Fruit fly (Drosophila melanogaster) whole organism, embryonic: Measurements from ENCODE around the gene Ublcp1.

ENCODE experiments used
- Aef1 ChIP-seq: fragments of 200-800 bp; sonication (Bioruptor generic); IDR thresholded peaks from 3 replicates; pipeline ENCODE4 v1.3.6; 2022; ENCODE audit warnings: missing biosample characterization, missing genetic modification characterization
- BtbVII ChIP-seq: fragments of 200-800 bp; sonication (Bioruptor generic); optimal IDR thresholded peaks from 3 replicates; lab custom pipeline; 2017; ENCODE audit warnings: missing biosample characterization, mild to moderate bottlenecking, missing genetic modification characterization
- CG11695 ChIP-seq: fragments of 200-800 bp; sonication (Bioruptor generic); IDR thresholded peaks from 3 replicates; pipeline ENCODE4 v1.3.6; 2022; ENCODE audit warnings: missing biosample characterization, missing genetic modification characterization
- CG12219 ChIP-seq: fragments of 200-800 bp; sonication (Bioruptor generic); optimal IDR thresholded peaks from 3 replicates; lab custom pipeline; 2018; ENCODE audit warnings: missing biosample characterization, mild to moderate bottlenecking, missing genetic modification characterization
- CG14965 ChIP-seq: fragments of 200-800 bp; sonication (Bioruptor generic); optimal IDR thresholded peaks from 2 replicates; lab custom pipeline; 2016; ENCODE audit warnings: missing biosample characterization, missing genetic modification characterization, borderline replicate concordance
- CG15073 ChIP-seq: fragments of 200-800 bp; sonication (Bioruptor generic); optimal IDR thresholded peaks from 2 replicates; lab custom pipeline; 2016; ENCODE audit warnings: missing biosample characterization, missing genetic modification characterization
- CG15269 ChIP-seq: fragments of 200-800 bp; sonication (Bioruptor generic); optimal IDR thresholded peaks from 2 replicates; lab custom pipeline; 2018; ENCODE audit warnings: missing biosample characterization, mild to moderate bottlenecking, missing genetic modification characterization, moderate library complexity
- CG1603 ChIP-seq: fragments of 200-800 bp; sonication (Bioruptor generic); optimal IDR thresholded peaks from 2 replicates; lab custom pipeline; 2019; ENCODE audit warnings: missing biosample characterization, mild to moderate bottlenecking, missing genetic modification characterization, moderate library complexity
- CG17385 ChIP-seq: fragments of 200-800 bp; sonication (Bioruptor generic); optimal IDR thresholded peaks from 3 replicates; lab custom pipeline; 2018; ENCODE audit warnings: missing biosample characterization, mild to moderate bottlenecking, missing genetic modification characterization
- CG17612 ChIP-seq: fragments of 200-800 bp; sonication (Bioruptor generic); IDR thresholded peaks from 2 replicates; pipeline ENCODE4 v1.3.6; 2022; ENCODE audit warnings: missing biosample characterization, missing genetic modification characterization
- CG18262 ChIP-seq: fragments of 200-800 bp; optimal IDR thresholded peaks from 3 replicates; lab custom pipeline; 2019; ENCODE audit warnings: missing biosample characterization, mild to moderate bottlenecking, missing genetic modification characterization, moderate library complexity
- CG2129 ChIP-seq: fragments of 200-800 bp; sonication (Bioruptor generic); IDR thresholded peaks from 2 replicates; pipeline ENCODE4 v1.3.6; 2022; ENCODE audit warnings: missing biosample characterization, missing genetic modification characterization; ENCODE audit not compliant: partially characterized antibody
- CG3163 ChIP-seq: fragments of 200-800 bp; sonication (Bioruptor generic); optimal IDR thresholded peaks from 3 replicates; lab custom pipeline; 2016; ENCODE audit warnings: missing biosample characterization, missing genetic modification characterization
- CG34422 ChIP-seq: fragments of 200-800 bp; sonication (Bioruptor generic); IDR thresholded peaks from 3 replicates; pipeline ENCODE4 v1.3.6; 2022; ENCODE audit warnings: missing biosample characterization, missing genetic modification characterization
- CG6683 ChIP-seq: fragments of 200-800 bp; sonication (Bioruptor generic); optimal IDR thresholded peaks from 2 replicates; lab custom pipeline; 2017; ENCODE audit warnings: missing biosample characterization, mild to moderate bottlenecking, missing genetic modification characterization, missing genetic modification reagents
- CG7372 ChIP-seq: fragments of 200-800 bp; sonication (Bioruptor generic); IDR thresholded peaks from 2 replicates; pipeline ENCODE4 v1.3.6; 2022; ENCODE audit warnings: missing biosample characterization, missing genetic modification characterization
- CG9215 ChIP-seq: fragments of 200-800 bp; sonication (Bioruptor generic); IDR thresholded peaks from 2 replicates; pipeline ENCODE4 v1.3.6; 2022; ENCODE audit warnings: missing biosample characterization, missing genetic modification characterization
- CG9437 ChIP-seq: fragments of 200-800 bp; sonication (Bioruptor generic); optimal IDR thresholded peaks from 2 replicates; lab custom pipeline; 2018; ENCODE audit warnings: missing biosample characterization, mild to moderate bottlenecking, missing genetic modification characterization
- CkIIα-i1 ChIP-seq: fragments of 200-800 bp; sonication (Bioruptor generic); IDR thresholded peaks from 2 replicates; pipeline ENCODE4 v1.3.6; 2022; ENCODE audit warnings: missing biosample characterization, missing genetic modification characterization
- CoRest ChIP-seq: fragments of 200-800 bp; sonication (Bioruptor generic); optimal IDR thresholded peaks from 3 replicates; lab custom pipeline; 2018; ENCODE audit warnings: missing biosample characterization, mild to moderate bottlenecking, missing genetic modification characterization, moderate library complexity
- Dref ChIP-seq: fragments of 200-800 bp; sonication (Bioruptor generic); IDR thresholded peaks from 2 replicates; pipeline ENCODE4 v1.3.6; 2022; ENCODE audit warnings: missing biosample characterization, missing genetic modification characterization
- E2f1 ChIP-seq: fragments of 200-800 bp; sonication (Bioruptor generic); IDR thresholded peaks from 2 replicates; pipeline ENCODE4 v1.3.6; 2022; ENCODE audit warnings: missing biosample characterization, missing genetic modification characterization
- HLH3B ChIP-seq: fragments of 200-800 bp; sonication (Bioruptor generic); IDR thresholded peaks from 2 replicates; pipeline ENCODE4 v1.3.6; 2022; ENCODE audit warnings: missing biosample characterization, missing genetic modification characterization
- Hand ChIP-seq: fragments of 200-800 bp; sonication (Bioruptor generic); optimal IDR thresholded peaks from 2 replicates; lab custom pipeline; 2017; ENCODE audit warnings: mild to moderate bottlenecking, missing biosample characterization, missing genetic modification reagents, missing genetic modification characterization
- HmgD ChIP-seq: fragments of 200-800 bp; sonication (Bioruptor generic); optimal IDR thresholded peaks from 3 replicates; lab custom pipeline; 2016; ENCODE audit warnings: missing biosample characterization, missing genetic modification characterization
- Kr ChIP-seq: fragments of 200-800 bp; sonication (Bioruptor generic); optimal IDR thresholded peaks from 2 replicates; lab custom pipeline; 2017; ENCODE audit warnings: missing biosample characterization, mild to moderate bottlenecking, missing genetic modification characterization
- Myb ChIP-seq: fragments of 200-800 bp; sonication (Bioruptor generic); optimal IDR thresholded peaks from 2 replicates; lab custom pipeline; 2016; ENCODE audit warnings: missing biosample characterization, missing genetic modification characterization
- NC2α ChIP-seq: fragments of 200-800 bp; sonication (Bioruptor generic); optimal IDR thresholded peaks from 2 replicates; lab custom pipeline; 2016; ENCODE audit warnings: missing biosample characterization, missing genetic modification characterization
- Poxn ChIP-seq: fragments of 200-800 bp; sonication (Bioruptor generic); IDR thresholded peaks from 2 replicates; pipeline ENCODE4 v1.3.6; 2022; ENCODE audit warnings: missing biosample characterization, missing genetic modification characterization
- Side ChIP-seq: fragments of 200-800 bp; sonication (Bioruptor generic); optimal IDR thresholded peaks from 2 replicates; lab custom pipeline; 2016; ENCODE audit warnings: missing biosample characterization, missing genetic modification characterization
- Spps ChIP-seq: fragments of 200-800 bp; sonication (Bioruptor generic); optimal IDR thresholded peaks from 2 replicates; lab custom pipeline; 2018; ENCODE audit warnings: missing biosample characterization, mild to moderate bottlenecking, missing genetic modification characterization
- ara ChIP-seq: fragments of 200-800 bp; sonication (Bioruptor generic); IDR thresholded peaks from 2 replicates; pipeline ENCODE4 v1.3.6; 2022; ENCODE audit warnings: missing biosample characterization, missing genetic modification characterization
- ash1 ChIP-seq: fragments of 200-800 bp; sonication (Bioruptor generic); optimal IDR thresholded peaks from 2 replicates; lab custom pipeline; 2018; ENCODE audit warnings: missing biosample characterization, mild to moderate bottlenecking, missing genetic modification characterization
- bab2 ChIP-seq: fragments of 200-800 bp; sonication (Bioruptor generic); optimal IDR thresholded peaks from 2 replicates; lab custom pipeline; 2016; ENCODE audit warnings: missing biosample characterization, missing genetic modification characterization
- bsh ChIP-seq, 2 experiments: fragments of 200-800 bp; sonication (Bioruptor generic); optimal IDR thresholded peaks; 2 replicates each; lab custom pipeline; 2017 to 2018; ENCODE audit warnings: mild to moderate bottlenecking in 2 of 2, missing biosample characterization in 2 of 2, missing genetic modification characterization in 2 of 2, moderate library complexity in 1 of 2
- cg ChIP-seq: fragments of 200-800 bp; sonication (Bioruptor generic); optimal IDR thresholded peaks from 3 replicates; lab custom pipeline; 2019; ENCODE audit warnings: missing biosample characterization, mild to moderate bottlenecking, missing genetic modification characterization, moderate library complexity
- chinmo ChIP-seq: fragments of 200-800 bp; sonication (Bioruptor generic); IDR thresholded peaks from 4 replicates; pipeline ENCODE4 v1.3.6; 2022; ENCODE audit warnings: missing biosample characterization, missing genetic modification characterization; ENCODE audit not compliant: partially characterized antibody
- cwo ChIP-seq: fragments of 200-800 bp; sonication (Bioruptor generic); optimal IDR thresholded peaks from 3 replicates; lab custom pipeline; 2017; ENCODE audit warnings: missing biosample characterization, missing genetic modification characterization, mild to moderate bottlenecking, moderate library complexity, missing genetic modification reagents
- dysf ChIP-seq: fragments of 200-800 bp; sonication (Bioruptor generic); IDR thresholded peaks from 3 replicates; pipeline ENCODE4 v1.3.6; 2022; ENCODE audit warnings: missing biosample characterization, missing genetic modification characterization
- emc ChIP-seq: fragments of 200-800 bp; sonication (Bioruptor generic); optimal IDR thresholded peaks from 2 replicates; lab custom pipeline; 2016; ENCODE audit warnings: missing biosample characterization, missing genetic modification characterization
- gcm2 ChIP-seq: fragments of 200-800 bp; sonication (Bioruptor generic); optimal IDR thresholded peaks from 2 replicates; lab custom pipeline; 2016; ENCODE audit warnings: missing biosample characterization, missing genetic modification characterization
- gem ChIP-seq: fragments of 200-800 bp; sonication (Bioruptor generic); optimal IDR thresholded peaks from 2 replicates; lab custom pipeline; 2019; ENCODE audit warnings: missing biosample characterization, mild to moderate bottlenecking, missing genetic modification characterization, moderate library complexity
- gsb ChIP-seq: fragments of 200-800 bp; sonication (Bioruptor generic); IDR thresholded peaks from 2 replicates; pipeline ENCODE4 v1.3.6; 2022; ENCODE audit warnings: missing biosample characterization, missing genetic modification characterization
- jing ChIP-seq: fragments of 200-800 bp; sonication (Bioruptor generic); optimal IDR thresholded peaks from 2 replicates; lab custom pipeline; 2018; ENCODE audit warnings: missing biosample characterization, mild to moderate bottlenecking, missing genetic modification characterization
- jumu ChIP-seq: fragments of 200-800 bp; sonication (Bioruptor generic); optimal IDR thresholded peaks from 3 replicates; lab custom pipeline; 2016; ENCODE audit warnings: missing biosample characterization, missing genetic modification characterization
- lilli ChIP-seq: fragments of 200-800 bp; sonication (Bioruptor generic); optimal IDR thresholded peaks from 3 replicates; lab custom pipeline; 2016; ENCODE audit warnings: missing biosample characterization, missing genetic modification characterization
- pum ChIP-seq: fragments of 200-800 bp; sonication (Bioruptor generic); optimal IDR thresholded peaks from 2 replicates; lab custom pipeline; 2016; ENCODE audit warnings: missing biosample characterization, missing genetic modification characterization
- sisA ChIP-seq: fragments of 200-800 bp; sonication (Bioruptor generic); IDR thresholded peaks from 2 replicates; pipeline ENCODE4 v1.3.6; 2022; ENCODE audit warnings: missing biosample characterization, missing genetic modification characterization
- tll ChIP-seq, 2 experiments: fragments of 200-800 bp in 1 of 2; fragments of >200 bp in 1 of 2; sonication (Bioruptor generic) in 1 of 2; optimal IDR thresholded peaks; 2 replicates each; lab custom pipeline; 2017 to 2019; ENCODE audit warnings: missing biosample characterization in 2 of 2, missing genetic modification characterization in 2 of 2, mild to moderate bottlenecking in 1 of 2, moderate library complexity in 1 of 2
- vfl ChIP-seq: fragments of 200-800 bp; sonication (Bioruptor generic); optimal IDR thresholded peaks from 2 replicates; lab custom pipeline; 2016; ENCODE audit warnings: missing biosample characterization, missing genetic modification characterization
- yki ChIP-seq: fragments of >200 bp; optimal IDR thresholded peaks from 3 replicates; lab custom pipeline; 2018

The Ublcp1 gene

dm6 chr3R:23048690-23049118 lies 12.6 kb upstream of the Ublcp1 start (continued):
- TF ChIP-seq ara (GFP tag; lab: Robert Waterston, UW): peak; percentile 60; the same call in 1 of the 2 replicates
- peak; percentile 58 for TF ChIP-seq Spps
- TF ChIP-seq Side (GFP tag; lab: Kevin White, UChicago): no peak
- peak; percentile 90 for TF ChIP-seq gem
- TF ChIP-seq CG18262 (tag; lab: Kevin White, UChicago): peak; percentile 85
- peak; percentile 16 for TF ChIP-seq BtbVII
- peak; percentile 21 for TF ChIP-seq Hand (GFP tag; lab: Kevin White, UChicago)
- no peak for TF ChIP-seq CG15073 (GFP tag; lab: Kevin White, UChicago)
- TF ChIP-seq CG14965 (GFP tag; lab: Kevin White, UChicago): no peak
- TF ChIP-seq CG12219 (GFP tag; lab: Kevin White, UChicago): peak; percentile 58
- peak; percentile 89 for TF ChIP-seq CoRest (tag; lab: Kevin White, UChicago)
- peak; percentile 63 for TF ChIP-seq CG7372 (GFP tag; lab: Robert Waterston, UW)
- TF ChIP-seq lilli (GFP tag; lab: Kevin White, UChicago): peak; percentile 44
- no peak for TF ChIP-seq CkIIα-i1
- peak; percentile 86 for TF ChIP-seq dysf
- peak; percentile 60 for TF ChIP-seq E2f1 (GFP tag; lab: Robert Waterston, UW)
- TF ChIP-seq gsb (GFP tag; lab: Robert Waterston, UW): no peak
- TF ChIP-seq ash1: no peak
- TF ChIP-seq HmgD (GFP tag; lab: Kevin White, UChicago): no peak
- TF ChIP-seq bsh (GFP tag; optimal IDR thresholded peaks at IDR 0.05; lab: Kevin White, UChicago): peak; percentile 68 to 81
- peak; percentile 56 for TF ChIP-seq cwo
- TF ChIP-seq NC2α: no peak
- TF ChIP-seq vfl (GFP tag; lab: Kevin White, UChicago): no peak
- TF ChIP-seq jing (GFP tag; lab: Kevin White, UChicago): peak; percentile 20
- TF ChIP-seq CG34422 (GFP tag; lab: Robert Waterston, UW): peak; percentile 58; the same call in 2 of the 3 replicates
- no peak for TF ChIP-seq yki (lab: Kevin White, UChicago)
- TF ChIP-seq CG17385: peak; percentile 78
- no peak for TF ChIP-seq cg (GFP tag; lab: Kevin White, UChicago)
- TF ChIP-seq emc: no peak
- no peak for TF ChIP-seq CG3163 (GFP tag; lab: Kevin White, UChicago)
- peak; percentile 2 for TF ChIP-seq bab2 (GFP tag; lab: Kevin White, UChicago)
- TF ChIP-seq Dref: no peak
- TF ChIP-seq Kr (GFP tag; lab: Kevin White, UChicago): no peak
- TF ChIP-seq Myb (GFP tag; lab: Kevin White, UChicago): no peak
- TF ChIP-seq CG15269: peak; percentile 85
- peak; percentile 58 for TF ChIP-seq CG1603
- peak; percentile 75 for TF ChIP-seq CG9437 (GFP tag; lab: Kevin White, UChicago)
- no peak for TF ChIP-seq tll (GFP tag; optimal IDR thresholded peaks at IDR 0.05; lab: Kevin White, UChicago)
- TF ChIP-seq chinmo: no peak
- peak; percentile 46; the same call in 1 of the 2 replicates for TF ChIP-seq CG9215 (GFP tag; lab: Robert Waterston, UW)
- peak; percentile 43 for TF ChIP-seq CG6683 (GFP tag; lab: Kevin White, UChicago)
- TF ChIP-seq CG17612 (GFP tag; lab: Robert Waterston, UW): no peak; the same call in 1 of the 2 replicates
- TF ChIP-seq Poxn (GFP tag; lab: Robert Waterston, UW): no peak
- TF ChIP-seq gcm2 (GFP tag; lab: Kevin White, UChicago): no peak
- no peak for TF ChIP-seq jumu (GFP tag; lab: Kevin White, UChicago)
- peak; percentile 42 for TF ChIP-seq pum (GFP tag; lab: Kevin White, UChicago)
- TF ChIP-seq sisA: peak; percentile 58
- TF ChIP-seq CG11695 (GFP tag; lab: Robert Waterston, UW): peak; percentile 78; the same call in 2 of the 3 replicates
- TF ChIP-seq Aef1: peak; percentile 61; the same call in 1 of the 3 replicates
- TF ChIP-seq CG2129 (GFP tag; lab: Robert Waterston, UW): no peak
- peak; percentile 59; the same call in 1 of the 2 replicates for TF ChIP-seq HLH3B
